Worm (Caenorhabditis elegans) whole organism, L4 larva: ENCODE data around the gene F40F9.3.

Experiments used
- D1046.2 ChIP-seq: fragments of 200-800 bp; sonication (Bioruptor generic); IDR thresholded peaks from 2 replicates; pipeline ENCODE4 v1.3.6; 2022; ENCODE audit warnings: missing genetic modification characterization, missing compliant biosample characterization
- aly-2 ChIP-seq: sonication (generic microtip); optimal IDR thresholded peaks from 2 replicates; lab custom pipeline; 2018; ENCODE audit warnings: missing biosample characterization, missing genetic modification characterization
- ama-1 ChIP-seq: fragments of 150-350 bp; optimal IDR thresholded peaks from 2 replicates; lab custom pipeline; 2014; ENCODE audit warnings: inconsistent platforms, mixed read lengths
- arid-1 ChIP-seq: fragments of 200-800 bp; sonication (Bioruptor generic); conservative IDR thresholded peaks from 2 replicates; pipeline ENCODE4 v1.3.6; 2022; ENCODE audit warnings: missing genetic modification reagents, missing genetic modification characterization, missing compliant biosample characterization
- ceh-20 ChIP-seq: fragments of 200-800 bp; sonication (Bioruptor generic); IDR thresholded peaks from 2 replicates; pipeline ENCODE4 v1.3.6; 2022; ENCODE audit warnings: missing genetic modification reagents, missing genetic modification characterization, missing compliant biosample characterization
- ctbp-1 ChIP-seq: fragments of 200-800 bp; sonication (Bioruptor generic); IDR thresholded peaks from 2 replicates; pipeline ENCODE4 v1.3.6; 2022; ENCODE audit warnings: missing genetic modification reagents, missing genetic modification characterization, missing compliant biosample characterization
- daf-12 ChIP-seq: fragments of 150-350 bp; optimal IDR thresholded peaks from 2 replicates; lab custom pipeline; 2014; ENCODE audit warnings: missing biosample characterization, missing genetic modification reagents, missing genetic modification characterization
- daf-16 ChIP-seq, 3 experiments: sonication (generic microtip); optimal IDR thresholded peaks; 2 replicates each; lab custom pipeline; 2016 to 2017; ENCODE audit warnings: missing genetic modification characterization in 3 of 3, missing genetic modification reagents in 3 of 3, mild to moderate bottlenecking in 2 of 3, missing compliant biosample characterization in 2 of 3, missing biosample characterization in 1 of 3, moderate library complexity in 1 of 3
- dpl-1 ChIP-seq: fragments of 150-350 bp; optimal IDR thresholded peaks from 2 replicates; lab custom pipeline; 2014; ENCODE audit warnings: missing biosample characterization, missing genetic modification reagents, missing genetic modification characterization
- duxl-1 ChIP-seq: sonication (generic microtip); optimal IDR thresholded peaks from 2 replicates; lab custom pipeline; 2016; ENCODE audit warnings: mild to moderate bottlenecking, missing genetic modification characterization, moderate library complexity, missing compliant biosample characterization; ENCODE audit not compliant: poor library complexity
- dve-1 ChIP-seq: sonication (generic microtip); optimal IDR thresholded peaks from 2 replicates; lab custom pipeline; 2017; ENCODE audit warnings: antibody characterized with exemption, mild to moderate bottlenecking, missing genetic modification characterization, missing compliant biosample characterization; ENCODE audit not compliant: insufficient read depth
- gei-8 ChIP-seq: fragments of 200-800 bp; sonication (Bioruptor generic); optimal IDR thresholded peaks from 2 replicates; lab custom pipeline; 2018; ENCODE audit warnings: mild to moderate bottlenecking, missing genetic modification characterization, missing compliant biosample characterization
- hmg-1.1 ChIP-seq: fragments of 200-800 bp; sonication (Bioruptor generic); IDR thresholded peaks from 2 replicates; pipeline ENCODE4 v1.3.6; 2022; ENCODE audit warnings: missing genetic modification reagents, missing genetic modification characterization, missing compliant biosample characterization
- lin-29 ChIP-seq: fragments of 200-800 bp; sonication (Bioruptor generic); IDR thresholded peaks from 2 replicates; pipeline ENCODE4 v1.3.6; 2022; ENCODE audit warnings: missing genetic modification reagents, missing genetic modification characterization, missing compliant biosample characterization
- lir-3 ChIP-seq: sonication (generic microtip); optimal IDR thresholded peaks from 2 replicates; lab custom pipeline; 2016; ENCODE audit warnings: mild to moderate bottlenecking, missing genetic modification characterization, missing compliant biosample characterization
- madf-9 ChIP-seq: fragments of 200-800 bp; sonication (Bioruptor generic); conservative IDR thresholded peaks from 2 replicates; pipeline ENCODE4 v1.3.6; 2022; ENCODE audit warnings: missing genetic modification reagents, missing genetic modification characterization, missing compliant biosample characterization
- mdl-1 ChIP-seq, 2 experiments: fragments of 150-350 bp in 1 of 2; sonication (generic microtip) in 1 of 2; optimal IDR thresholded peaks; 2 replicates each; lab custom pipeline; 2014 to 2017; ENCODE audit warnings: missing biosample characterization in 2 of 2, missing genetic modification characterization in 2 of 2
- mxl-2 ChIP-seq: fragments of 200-800 bp; sonication (Bioruptor generic); conservative IDR thresholded peaks from 2 replicates; pipeline ENCODE4 v1.3.6; 2022; ENCODE audit warnings: missing genetic modification reagents, missing genetic modification characterization, missing compliant biosample characterization
- nhr-10 ChIP-seq: fragments of 150-350 bp; optimal IDR thresholded peaks from 2 replicates; lab custom pipeline; 2014; ENCODE audit warnings: missing biosample characterization, missing genetic modification characterization
- nhr-25 ChIP-seq: sonication (generic microtip); optimal IDR thresholded peaks from 2 replicates; lab custom pipeline; 2017; ENCODE audit warnings: missing genetic modification characterization, mild to moderate bottlenecking, missing compliant biosample characterization, antibody characterized with exemption, moderate library complexity, borderline replicate concordance; ENCODE audit not compliant: insufficient read depth
- nhr-28 ChIP-seq: fragments of 150-350 bp; optimal IDR thresholded peaks from 2 replicates; lab custom pipeline; 2014; ENCODE audit warnings: missing biosample characterization, missing genetic modification characterization
- nhr-42 ChIP-seq: fragments of 200-800 bp; sonication (Bioruptor generic); IDR thresholded peaks from 2 replicates; pipeline ENCODE4 v1.3.6; 2022; ENCODE audit warnings: missing genetic modification characterization, missing compliant biosample characterization
- nhr-48 ChIP-seq: sonication (generic microtip); optimal IDR thresholded peaks from 2 replicates; lab custom pipeline; 2016; ENCODE audit warnings: mild to moderate bottlenecking, missing genetic modification characterization, missing compliant biosample characterization
- nhr-76 ChIP-seq: fragments of 150-350 bp; optimal IDR thresholded peaks from 2 replicates; lab custom pipeline; 2014; ENCODE audit warnings: missing biosample characterization, missing genetic modification characterization
- php-3 ChIP-seq: fragments of 200-800 bp; sonication (Bioruptor generic); IDR thresholded peaks from 2 replicates; pipeline ENCODE4 v1.3.6; 2022; ENCODE audit warnings: missing genetic modification reagents, missing genetic modification characterization, missing compliant biosample characterization
- pqm-1 ChIP-seq: sonication (generic microtip); optimal IDR thresholded peaks from 2 replicates; lab custom pipeline; 2017; ENCODE audit warnings: missing biosample characterization, missing genetic modification characterization
- saeg-2 ChIP-seq: fragments of 200-800 bp; sonication (Bioruptor generic); IDR thresholded peaks from 2 replicates; pipeline ENCODE4 v1.3.6; 2022; ENCODE audit warnings: missing genetic modification reagents, missing genetic modification characterization, missing compliant biosample characterization
- sdz-12 ChIP-seq: fragments of 200-800 bp; sonication (Bioruptor generic); optimal IDR thresholded peaks from 2 replicates; lab custom pipeline; 2018; ENCODE audit warnings: mild to moderate bottlenecking, missing genetic modification characterization, missing compliant biosample characterization
- set-16 ChIP-seq: fragments of 200-800 bp; sonication (Bioruptor generic); IDR thresholded peaks from 2 replicates; pipeline ENCODE4 v1.3.6; 2022; ENCODE audit warnings: missing genetic modification reagents, missing genetic modification characterization, missing compliant biosample characterization
- skn-1 ChIP-seq: fragments of 150-350 bp; optimal IDR thresholded peaks from 2 replicates; lab custom pipeline; 2014; ENCODE audit warnings: missing biosample characterization, missing genetic modification characterization
- snpc-4 ChIP-seq: fragments of 150-350 bp; optimal IDR thresholded peaks from 2 replicates; lab custom pipeline; 2014; ENCODE audit warnings: missing biosample characterization, missing genetic modification characterization
- tra-1 ChIP-seq: fragments of 200-800 bp; sonication (Bioruptor generic); IDR thresholded peaks from 2 replicates; pipeline ENCODE4 v1.3.6; 2022; ENCODE audit warnings: missing genetic modification reagents, missing genetic modification characterization, missing compliant biosample characterization
- unc-39 ChIP-seq: sonication (generic microtip); optimal IDR thresholded peaks from 2 replicates; lab custom pipeline; 2017; ENCODE audit warnings: missing biosample characterization, missing genetic modification characterization
- unc-62 ChIP-seq, 3 experiments: fragments of 150-350 bp in 1 of 3; sonication (generic microtip); optimal IDR thresholded peaks in 2 of 3; peaks in 1 of 3; 1 replicate in 1 of 3; 2 replicates in 2 of 3; lab custom pipeline; 2014 to 2017; ENCODE audit warnings: missing biosample characterization in 3 of 3, missing genetic modification characterization in 3 of 3, missing genetic modification reagents in 3 of 3, missing genotype in 1 of 3
- zag-1 ChIP-seq: fragments of 150-350 bp; optimal IDR thresholded peaks from 2 replicates; lab custom pipeline; 2014; ENCODE audit warnings: missing biosample characterization, missing genetic modification characterization
- zfp-3 ChIP-seq: fragments of 200-800 bp; sonication (Bioruptor generic); conservative IDR thresholded peaks from 2 replicates; pipeline ENCODE4 v1.3.6; 2022; ENCODE audit warnings: missing genetic modification reagents, missing genetic modification characterization, missing compliant biosample characterization
- zip-11 ChIP-seq: fragments of 200-800 bp; sonication (Bioruptor generic); IDR thresholded peaks from 2 replicates; pipeline ENCODE4 v1.3.6; 2022; ENCODE audit warnings: missing genetic modification characterization, missing compliant biosample characterization
- zip-2 ChIP-seq: fragments of 150-350 bp; optimal IDR thresholded peaks from 2 replicates; lab custom pipeline; 2014; ENCODE audit warnings: missing biosample characterization, missing genetic modification characterization

Gene F40F9.3

DNA sequence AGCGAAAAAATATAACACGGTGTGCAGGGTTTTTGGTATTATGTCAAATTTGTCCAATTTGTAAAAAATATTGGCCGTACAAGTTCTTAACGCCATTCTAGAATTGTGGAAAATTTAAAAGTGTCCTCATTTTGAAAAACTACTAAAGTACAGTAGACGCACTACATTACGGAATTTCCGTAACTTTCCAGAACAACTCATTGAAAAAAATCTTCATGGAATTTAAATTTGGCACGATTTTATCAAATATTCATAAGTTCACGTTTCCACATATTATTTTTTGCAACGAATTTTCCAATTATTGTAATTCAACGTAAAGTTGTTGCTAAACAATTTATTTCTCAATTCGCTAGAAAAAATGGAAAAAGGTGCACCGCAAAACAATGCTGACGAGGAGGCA lies at the start of gene F40F9.3:
Gene F40F9.3, plus strand, starts transcription at position 301 of the 400 bp plus-strand sequence.
- TF ChIP-seq php-3 (GFP tag; lab: Robert Waterston, UW) (no peak), gei-8 (GFP tag; lab: Kevin White, UChicago) (no peak), hmg-1.1 (GFP tag; lab: Robert Waterston, UW) (no peak), tra-1 (GFP tag; lab: Robert Waterston, UW) (no peak), daf-12 (tag; lab: Kevin White, UChicago) (no peak), skn-1 (tag; lab: Kevin White, UChicago) (no peak), madf-9 (GFP tag; lab: Robert Waterston, UW) (no peak), zip-11 (GFP tag; lab: Robert Waterston, UW) (no peak)

DNA sequence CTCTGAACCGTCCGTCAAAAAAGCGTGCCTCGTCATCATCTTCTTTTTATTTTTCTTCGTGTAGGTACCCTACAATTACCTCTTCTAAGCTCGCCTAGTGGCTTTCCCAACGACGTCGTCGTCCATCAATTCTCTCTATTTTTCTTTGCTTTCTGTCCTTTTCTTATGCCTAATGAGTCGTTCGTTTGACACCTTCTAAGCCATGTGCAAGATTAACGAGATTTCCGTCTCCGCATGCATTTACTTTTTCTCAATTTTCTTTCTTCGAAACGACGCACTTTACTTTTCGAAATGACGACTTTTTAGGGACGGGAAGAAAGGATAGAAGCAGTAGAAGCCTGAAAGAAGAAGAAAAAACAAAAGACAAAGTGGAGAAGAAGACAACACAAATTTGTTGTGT lies 48.6 kb upstream of the F40F9.3 start, which contains the start of gene ZK287.1:
Gene ZK287.1, plus strand, starts transcription at position 301 of the 400 bp plus-strand sequence.
- no peak for TF ChIP-seq aly-2 (tag; lab: Kevin White, UChicago)
- peak in 1 of 2 experiments; percentile 6 for TF ChIP-seq unc-62 (GFP tag; optimal IDR thresholded peaks at IDR 0.05 in 1 of 2; lab: Kevin White, UChicago)
- no peak for TF ChIP-seq unc-62 (tag; optimal IDR thresholded peaks at IDR 0.05; lab: Kevin White, UChicago)

DNA sequence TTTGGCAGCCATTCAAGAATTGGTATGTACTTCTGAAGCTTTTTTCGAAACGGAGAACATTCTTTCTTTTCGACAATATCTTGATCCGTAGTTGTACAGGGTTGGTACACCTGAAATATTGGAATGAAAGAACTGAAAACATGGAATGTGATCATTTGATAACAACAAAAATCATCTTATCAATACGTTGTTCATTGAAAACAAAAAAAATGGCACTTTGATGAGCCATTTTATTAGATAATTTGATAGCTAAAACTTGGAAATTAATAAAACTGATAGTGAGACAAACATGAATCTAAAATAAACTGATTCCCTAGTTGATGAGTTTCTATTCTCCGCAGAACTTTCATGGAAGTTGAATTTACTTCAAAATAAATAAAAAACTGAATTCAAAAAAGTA lies 42.5 kb upstream of the F40F9.3 start:
- TF ChIP-seq arid-1 (no peak), gei-8 (GFP tag; lab: Kevin White, UChicago) (no peak), lin-29 (GFP tag; lab: Robert Waterston, UW) (no peak), daf-16 (GFP tag; optimal IDR thresholded peaks at IDR 0.05; lab: Kevin White, UChicago) (no peak), daf-16 (tag; optimal IDR thresholded peaks at IDR 0.05; lab: Kevin White, UChicago) (peak; percentile 76), ctbp-1 (GFP tag; lab: Robert Waterston, UW) (no peak), zfp-3 (GFP tag; lab: Robert Waterston, UW) (no peak), mdl-1 (tag; optimal IDR thresholded peaks at IDR 0.05; lab: Kevin White, UChicago) (no peak), unc-39 (tag; lab: Kevin White, UChicago) (no peak), dve-1 (tag; lab: Kevin White, UChicago) (peak; percentile 56), nhr-48 (no peak), sdz-12 (GFP tag; lab: Kevin White, UChicago) (no peak), nhr-76 (tag; lab: Kevin White, UChicago) (no peak), zag-1 (no peak), php-3 (GFP tag; lab: Robert Waterston, UW) (peak; percentile 50), tra-1 (GFP tag; lab: Robert Waterston, UW) (no peak), pqm-1 (tag; lab: Kevin White, UChicago) (peak; percentile 30), duxl-1 (tag; lab: Kevin White, UChicago) (no peak), zip-2 (no peak)
- TF ChIP-seq, all 104 proteins: peak for 4

DNA sequence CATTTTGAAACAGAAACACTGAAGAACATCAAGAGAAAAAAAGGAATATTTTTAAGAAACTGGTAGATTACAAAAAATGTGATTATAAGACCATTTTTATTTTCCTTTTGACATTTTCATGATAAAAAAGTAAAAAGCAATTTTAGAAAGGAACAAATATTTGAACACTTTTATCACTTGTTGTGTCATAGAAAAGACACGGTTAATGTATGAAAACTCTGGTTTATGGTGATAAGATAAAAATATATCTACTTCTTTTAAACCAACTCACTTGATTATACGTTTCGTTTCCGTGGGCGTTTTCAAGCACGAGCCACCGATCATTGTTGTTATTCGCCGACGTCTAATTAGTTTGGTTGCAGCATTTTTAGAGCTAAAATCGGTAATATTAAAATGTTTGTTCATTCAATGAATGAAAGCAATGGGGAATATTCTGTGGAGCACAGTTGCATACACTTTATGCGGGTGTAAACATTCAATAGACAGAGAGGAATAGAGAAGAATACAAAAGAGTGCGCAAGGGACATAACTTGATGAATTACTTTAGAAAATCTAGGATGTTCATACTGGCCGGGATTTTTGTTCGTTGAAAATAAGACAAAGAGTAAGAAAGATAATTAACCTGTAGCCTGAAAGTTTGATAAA lies 41.7 kb upstream of the F40F9.3 start, which contains the start of gene sulp-8:
Gene sulp-8, minus strand, starts transcription at position 469 of the 645 bp plus-strand sequence.
- TF ChIP-seq daf-16 (GFP tag; optimal IDR thresholded peaks at IDR 0.05; lab: Kevin White, UChicago), result no peak
- peak; percentile 63 for TF ChIP-seq daf-16 (tag; optimal IDR thresholded peaks at IDR 0.05; lab: Kevin White, UChicago)
- peak; percentile 25 for TF ChIP-seq dve-1 (tag; lab: Kevin White, UChicago)
- TF ChIP-seq madf-9 (GFP tag; lab: Robert Waterston, UW), result no peak
- no peak for TF ChIP-seq snpc-4
- TF ChIP-seq nhr-25 (tag; lab: Kevin White, UChicago), result no peak
- peak; percentile 30 for TF ChIP-seq nhr-28 (tag; lab: Kevin White, UChicago)

DNA sequence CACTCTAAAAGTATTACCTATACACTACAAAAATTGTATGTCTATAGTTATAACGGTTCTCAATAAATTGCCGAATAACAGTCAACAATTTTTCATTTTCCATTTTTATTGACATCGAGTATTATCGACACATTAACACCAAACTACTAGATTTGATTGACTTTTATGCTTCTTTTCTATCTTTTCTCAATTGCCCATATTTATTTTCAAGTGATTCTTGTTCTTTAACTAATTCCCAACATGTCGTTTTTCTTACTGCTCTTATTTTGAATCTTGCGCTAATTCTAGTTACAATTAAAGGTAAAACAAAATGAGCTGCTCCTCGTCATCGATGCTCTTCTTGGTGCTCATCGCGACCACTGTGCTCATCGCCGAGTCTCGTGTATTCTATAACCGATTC lies 37.0 kb upstream of the F40F9.3 start, which contains the start of gene cthd-1:
Gene cthd-1, plus strand, starts transcription at position 301 of the 400 bp plus-strand sequence.
- no peak for TF ChIP-seq nhr-10 (tag; lab: Kevin White, UChicago)
- TF ChIP-seq ceh-20 (GFP tag; lab: Robert Waterston, UW), result no peak
- no peak for TF ChIP-seq ama-1 (lab: Kevin White, UChicago)
- TF ChIP-seq lir-3 (tag; lab: Kevin White, UChicago), result no peak
- no peak for TF ChIP-seq zfp-3 (GFP tag; lab: Robert Waterston, UW)
- TF ChIP-seq set-16, result no peak
- no peak for TF ChIP-seq saeg-2 (GFP tag; lab: Robert Waterston, UW)
- TF ChIP-seq sdz-12 (GFP tag; lab: Kevin White, UChicago), result no peak
- TF ChIP-seq nhr-42, result no peak
- TF ChIP-seq daf-16 (GFP tag; optimal IDR thresholded peaks at IDR 0.05; lab: Kevin White, UChicago), result no peak
- TF ChIP-seq daf-16 (tag; optimal IDR thresholded peaks at IDR 0.05; lab: Kevin White, UChicago), result no peak
- no peak for TF ChIP-seq D1046.2 (GFP tag; lab: Robert Waterston, UW)
- no peak for TF ChIP-seq mxl-2 (GFP tag; lab: Robert Waterston, UW)
- TF ChIP-seq dpl-1 (GFP tag; lab: Kevin White, UChicago), result no peak
